Worm (Caenorhabditis elegans) whole organism, mixed stage, embryonic: ENCODE data around the gene C50E10.2.

Source experiments
- M03D4.4 ChIP-seq: sonication (generic microtip); optimal IDR thresholded peaks from 2 replicates; lab custom pipeline; 2017; ENCODE audit warnings: mild to moderate bottlenecking, missing genetic modification characterization, missing compliant biosample characterization
- blmp-1 ChIP-seq: fragments of 150-350 bp; optimal IDR thresholded peaks from 2 replicates; lab custom pipeline; 2014; ENCODE audit warnings: missing biosample characterization, missing genetic modification characterization
- ceh-39 ChIP-seq: fragments of 150-350 bp; optimal IDR thresholded peaks from 2 replicates; lab custom pipeline; 2014; ENCODE audit warnings: missing biosample characterization, missing genetic modification characterization
- ceh-83 ChIP-seq: fragments of 200-800 bp; sonication (Bioruptor generic); optimal IDR thresholded peaks from 2 replicates; lab custom pipeline; 2018; ENCODE audit warnings: mild to moderate bottlenecking, missing genetic modification characterization, missing compliant biosample characterization
- ces-1 ChIP-seq: fragments of 150-350 bp; optimal IDR thresholded peaks from 2 replicates; lab custom pipeline; 2014; ENCODE audit warnings: missing biosample characterization, missing genetic modification reagents, missing genetic modification characterization
- cnd-1 ChIP-seq: fragments of 200-800 bp; sonication (Bioruptor generic); optimal IDR thresholded peaks from 2 replicates; lab custom pipeline; 2018; ENCODE audit warnings: mild to moderate bottlenecking, missing genetic modification characterization, missing compliant biosample characterization
- elt-3 ChIP-seq: fragments of 150-350 bp; optimal IDR thresholded peaks from 2 replicates; lab custom pipeline; 2014; ENCODE audit warnings: missing biosample characterization, missing genetic modification characterization
- flh-1 ChIP-seq: fragments of 200-800 bp; sonication (Bioruptor generic); optimal IDR thresholded peaks from 2 replicates; lab custom pipeline; 2018; ENCODE audit warnings: mild to moderate bottlenecking, missing genetic modification characterization, moderate library complexity, missing compliant biosample characterization
- ham-2 ChIP-seq: fragments of 200-800 bp; sonication (Bioruptor generic); optimal IDR thresholded peaks from 2 replicates; lab custom pipeline; 2018; ENCODE audit warnings: mild to moderate bottlenecking, missing genetic modification characterization, missing compliant biosample characterization
- hlh-1 ChIP-seq: fragments of 150-350 bp; optimal IDR thresholded peaks from 2 replicates; lab custom pipeline; 2014; ENCODE audit warnings: missing biosample characterization, missing genetic modification reagents, missing genetic modification characterization
- lin-13 ChIP-seq: fragments of 150-350 bp; optimal IDR thresholded peaks from 2 replicates; lab custom pipeline; 2014; ENCODE audit warnings: missing biosample characterization, missing genetic modification characterization
- lin-32 ChIP-seq: fragments of 200-800 bp; sonication (Bioruptor generic); optimal IDR thresholded peaks from 2 replicates; lab custom pipeline; 2018; ENCODE audit warnings: mild to moderate bottlenecking, missing genetic modification characterization, missing compliant biosample characterization
- lsy-2 ChIP-seq: fragments of 150-350 bp; optimal IDR thresholded peaks from 2 replicates; lab custom pipeline; 2014; ENCODE audit warnings: missing biosample characterization, missing genetic modification characterization
- mab-5 ChIP-seq: fragments of 150-350 bp; optimal IDR thresholded peaks from 2 replicates; lab custom pipeline; 2014; ENCODE audit warnings: missing biosample characterization, missing genetic modification characterization
- mls-2 ChIP-seq: sonication (generic microtip); optimal IDR thresholded peaks from 2 replicates; lab custom pipeline; 2016; ENCODE audit warnings: mild to moderate bottlenecking, missing genetic modification characterization, moderate library complexity, missing compliant biosample characterization
- nhr-12 ChIP-seq: fragments of 150-350 bp; optimal IDR thresholded peaks from 2 replicates; lab custom pipeline; 2014; ENCODE audit warnings: missing biosample characterization, missing genetic modification characterization
- nhr-2 ChIP-seq: fragments of 150-350 bp; optimal IDR thresholded peaks from 2 replicates; lab custom pipeline; 2014; ENCODE audit warnings: missing biosample characterization, missing genetic modification characterization
- nhr-237 ChIP-seq: fragments of 150-350 bp; optimal IDR thresholded peaks from 2 replicates; lab custom pipeline; 2014; ENCODE audit warnings: missing biosample characterization, missing genetic modification characterization
- nhr-28 ChIP-seq: fragments of 150-350 bp; optimal IDR thresholded peaks from 2 replicates; lab custom pipeline; 2014; ENCODE audit warnings: missing biosample characterization, missing genetic modification characterization
- nhr-76 ChIP-seq: sonication (generic microtip); optimal IDR thresholded peaks from 2 replicates; lab custom pipeline; 2017; ENCODE audit warnings: missing biosample characterization, missing genetic modification characterization
- pha-4 ChIP-seq: fragments of 150-350 bp; optimal IDR thresholded peaks from 2 replicates; lab custom pipeline; 2018; ENCODE audit warnings: missing biosample characterization, missing genetic modification reagents, missing genetic modification characterization
- snpc-4 ChIP-seq: fragments of 150-350 bp; optimal IDR thresholded peaks from 2 replicates; lab custom pipeline; 2014; ENCODE audit warnings: missing biosample characterization, missing genetic modification characterization
- sptf-1 ChIP-seq: sonication (generic microtip); optimal IDR thresholded peaks from 2 replicates; lab custom pipeline; 2017; ENCODE audit warnings: mild to moderate bottlenecking, missing genetic modification characterization, moderate library complexity, missing compliant biosample characterization
- tbx-8 ChIP-seq: fragments of 200-800 bp; sonication (Bioruptor generic); optimal IDR thresholded peaks from 2 replicates; lab custom pipeline; 2018; ENCODE audit warnings: mild to moderate bottlenecking, missing genetic modification characterization, moderate library complexity, missing compliant biosample characterization
- unc-120 ChIP-seq: sonication (generic microtip); optimal IDR thresholded peaks from 2 replicates; lab custom pipeline; 2017; ENCODE audit warnings: missing genetic modification characterization, missing compliant biosample characterization; ENCODE audit not compliant: poor library complexity, severe bottlenecking
- unc-39 ChIP-seq: fragments of 150-350 bp; optimal IDR thresholded peaks from 2 replicates; lab custom pipeline; 2014; ENCODE audit warnings: missing biosample characterization, missing genetic modification characterization
- unc-62 ChIP-seq: fragments of 150-350 bp; optimal IDR thresholded peaks from 2 replicates; lab custom pipeline; 2014; ENCODE audit warnings: missing biosample characterization, missing genetic modification reagents, missing genetic modification characterization
- ztf-11 ChIP-seq: fragments of 150-350 bp; optimal IDR thresholded peaks from 2 replicates; lab custom pipeline; 2014; ENCODE audit warnings: missing biosample characterization, missing genetic modification characterization

The C50E10.2 gene

DNA sequence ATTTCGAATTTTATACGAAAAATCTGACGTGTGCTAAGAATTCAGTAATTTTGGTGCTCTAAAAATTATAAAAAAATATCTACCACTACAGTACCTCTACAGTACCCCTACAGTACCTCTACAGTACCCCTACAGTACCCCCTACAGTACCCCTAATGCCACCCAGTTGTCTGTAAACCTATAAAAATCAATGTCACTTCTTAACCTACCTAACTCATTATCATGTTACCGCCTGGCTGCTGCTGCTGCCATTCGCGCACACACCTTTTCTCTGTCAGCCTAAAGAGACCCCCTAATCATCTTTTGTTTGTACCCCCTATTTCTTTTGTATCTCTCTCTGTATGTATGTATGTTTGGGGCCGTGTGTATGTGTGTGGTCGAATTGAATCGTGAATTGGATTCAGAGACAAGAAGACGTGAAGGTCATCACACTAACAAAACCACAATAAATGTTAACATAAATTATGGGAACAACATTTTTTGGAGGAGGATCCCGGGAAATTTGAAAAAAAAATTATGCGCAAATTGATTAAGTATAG lies 41.3 kb upstream of the C50E10.2 start:
- no peak for TF ChIP-seq tbx-8
- peak; percentile 41 for TF ChIP-seq lsy-2 (tag; lab: Kevin White, UChicago)

DNA sequence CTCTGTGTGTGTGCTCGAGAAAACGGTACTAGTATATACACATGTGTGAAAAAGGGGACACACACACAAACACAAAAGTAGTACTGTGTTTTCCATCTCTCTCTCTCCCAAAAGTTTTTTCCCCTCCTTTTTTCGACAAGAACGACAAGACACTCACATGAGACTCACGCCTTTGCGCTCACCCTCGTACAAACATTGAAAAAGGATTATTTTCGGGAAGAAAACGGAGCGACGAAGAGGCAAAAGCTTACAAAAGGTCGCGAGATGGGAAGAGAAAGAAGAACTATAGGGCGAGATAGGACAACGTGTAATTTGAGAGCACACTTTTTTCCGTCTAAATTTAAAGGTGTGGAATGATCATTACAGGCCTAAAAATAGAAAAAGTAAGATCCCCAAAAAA lies 40.4 kb upstream of the C50E10.2 start:
- TF ChIP-seq unc-39 (tag; lab: Kevin White, UChicago) = no peak
- no peak for TF ChIP-seq M03D4.4 (tag; lab: Kevin White, UChicago)
- no peak for TF ChIP-seq unc-62 (GFP tag; lab: Kevin White, UChicago)
- no peak for TF ChIP-seq mab-5 (tag; lab: Kevin White, UChicago)
- TF ChIP-seq nhr-76 = no peak
- no peak for TF ChIP-seq lin-32 (GFP tag; lab: Kevin White, UChicago)
- no peak for TF ChIP-seq ceh-39 (tag; lab: Kevin White, UChicago)
- TF ChIP-seq, all 35 proteins: peak for 0

DNA sequence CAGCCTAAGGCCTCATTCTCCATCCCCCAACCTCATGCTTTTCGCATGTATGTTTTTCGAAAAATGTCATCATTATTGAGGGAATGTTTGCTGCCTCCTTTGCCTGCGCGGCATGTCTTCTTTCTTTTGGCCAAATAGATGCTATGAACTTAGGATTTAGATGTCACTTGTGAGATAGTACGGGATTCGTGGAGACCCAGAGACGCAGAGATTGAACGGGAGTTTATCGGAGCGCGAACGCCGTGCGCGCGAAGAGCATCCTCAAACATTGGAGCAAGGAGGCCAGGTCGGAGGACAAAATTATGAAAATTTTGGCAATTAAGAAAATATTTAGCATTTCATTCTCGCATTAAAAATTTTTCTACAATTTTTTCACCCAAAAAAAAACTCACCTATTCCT lies 39.4 kb upstream of the C50E10.2 start:
- TF ChIP-seq unc-120 (peak; percentile 18), pha-4 (tag; lab: Kevin White, UChicago) (peak; percentile 29), mls-2 (tag; lab: Kevin White, UChicago) (no peak)

DNA sequence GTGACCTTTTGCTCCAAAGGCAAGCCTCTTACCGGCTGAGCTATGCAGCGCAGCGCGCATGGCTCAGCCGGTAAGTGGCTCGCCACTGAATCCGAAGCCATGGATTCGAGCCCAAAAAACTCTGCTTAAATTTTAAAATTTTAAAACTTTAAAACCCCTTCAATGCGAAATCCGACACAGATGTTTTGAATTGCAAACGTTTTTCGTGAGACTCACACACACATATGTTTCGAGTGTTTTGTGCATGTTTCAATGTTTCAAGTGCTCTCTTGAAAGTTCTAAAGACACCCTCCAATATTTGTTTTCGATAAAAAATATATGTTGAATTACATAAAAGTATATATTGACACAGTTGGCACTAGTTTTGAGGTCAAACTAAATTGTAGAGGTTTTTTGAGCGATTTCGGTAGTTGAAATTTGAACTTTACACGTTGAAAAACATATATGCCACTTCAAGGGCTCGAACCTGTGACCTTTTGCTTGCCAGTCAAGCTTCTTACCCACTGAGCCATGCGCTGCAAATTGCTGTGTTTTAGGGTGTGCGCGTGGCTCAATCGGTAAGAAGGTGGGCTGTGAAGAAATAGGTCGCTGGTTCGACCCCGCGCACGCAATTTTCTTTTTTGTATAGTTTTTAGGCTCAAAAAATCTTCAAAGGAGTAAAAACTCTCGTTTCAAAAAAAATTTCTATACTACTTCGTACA lies 36.9 kb upstream of the C50E10.2 start:
- TF ChIP-seq flh-1 (GFP tag; lab: Kevin White, UChicago) = no peak
- no peak for TF ChIP-seq nhr-28 (tag; lab: Kevin White, UChicago)
- TF ChIP-seq ceh-39 (tag; lab: Kevin White, UChicago) = no peak
- TF ChIP-seq blmp-1 (tag; lab: Kevin White, UChicago) = no peak
- no peak for TF ChIP-seq snpc-4 (tag; lab: Kevin White, UChicago)

DNA sequence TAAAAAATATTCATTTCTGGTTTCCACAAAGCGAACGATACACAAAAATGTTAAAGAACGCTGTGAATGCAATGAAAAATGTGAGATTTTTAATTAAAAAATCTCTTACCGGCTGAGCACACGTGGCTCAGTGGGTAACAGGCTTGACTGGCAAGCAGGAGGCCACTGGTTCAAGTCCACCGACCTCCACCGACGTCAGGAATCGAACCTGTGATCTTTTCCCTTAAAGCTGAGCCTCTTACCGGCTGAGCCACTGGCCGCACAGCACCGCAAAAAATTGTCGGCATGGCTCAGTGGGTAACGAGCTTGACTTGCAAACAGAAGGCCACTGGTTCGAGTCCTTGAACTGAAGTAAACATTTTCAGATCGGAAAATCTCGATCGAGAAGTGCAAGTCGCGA lies 35.3 kb upstream of the C50E10.2 start, which contains the start of gene C44C11.6:
Gene C44C11.6, plus strand, starts transcription at position 23 of the 400 bp plus-strand sequence.
- TF ChIP-seq ceh-39 (tag; lab: Kevin White, UChicago) (no peak), sptf-1 (tag; lab: Kevin White, UChicago) (no peak)

DNA sequence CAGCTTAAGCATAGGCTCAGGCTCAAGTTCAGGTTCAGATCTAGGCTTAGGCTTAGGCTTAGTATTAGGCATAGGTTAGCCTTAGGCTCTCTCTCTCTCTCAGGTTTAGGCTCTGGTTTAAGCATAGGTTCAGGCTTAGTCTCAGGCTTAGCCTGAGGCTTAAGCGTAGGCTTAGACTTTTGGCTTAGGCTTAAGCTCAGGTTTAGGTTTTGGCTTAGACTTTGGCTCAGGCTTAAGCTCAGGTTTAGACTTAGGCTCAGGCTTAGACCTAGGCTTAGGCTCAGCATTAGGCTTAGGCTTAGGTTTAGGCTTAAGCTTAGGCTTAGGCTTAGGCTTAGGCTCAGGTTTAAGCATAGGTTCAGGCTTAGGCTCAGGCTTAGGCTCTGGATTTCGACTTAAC lies 34.2 kb upstream of the C50E10.2 start:
- TF ChIP-seq nhr-76 (no peak), cnd-1 (tag; lab: Kevin White, UChicago) (no peak), nhr-2 (tag; lab: Kevin White, UChicago) (no peak), ceh-83 (no peak), lin-32 (GFP tag; lab: Kevin White, UChicago) (no peak), ham-2 (GFP tag; lab: Kevin White, UChicago) (peak; percentile 30), hlh-1 (tag; lab: Kevin White, UChicago) (no peak), nhr-12 (tag; lab: Kevin White, UChicago) (no peak)

DNA sequence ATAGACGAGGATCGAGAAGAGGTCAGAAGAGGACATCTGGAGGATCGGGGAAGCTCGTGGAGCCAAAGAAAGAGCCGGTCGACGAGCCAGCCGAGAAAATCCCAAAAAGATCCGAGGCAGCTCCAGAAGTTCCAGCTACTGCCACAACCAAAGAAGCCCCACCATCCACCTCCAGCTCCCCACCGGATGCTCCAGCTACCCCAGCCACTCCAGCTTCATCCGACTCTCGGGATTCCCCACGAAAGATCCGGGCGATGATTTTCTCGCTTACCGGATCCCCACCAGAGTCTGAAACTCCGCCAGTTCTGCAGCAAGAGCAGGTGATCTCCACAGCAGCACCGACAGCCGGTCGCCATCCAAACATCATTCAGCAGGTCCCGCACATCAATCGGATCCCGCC lies 33.4 kb upstream of the C50E10.2 start:
- TF ChIP-seq unc-62 (GFP tag; lab: Kevin White, UChicago) (no peak), unc-39 (tag; lab: Kevin White, UChicago) (no peak), lin-13 (tag; lab: Kevin White, UChicago) (no peak), nhr-237 (no peak), mab-5 (tag; lab: Kevin White, UChicago) (no peak), blmp-1 (tag; lab: Kevin White, UChicago) (no peak), nhr-12 (tag; lab: Kevin White, UChicago) (no peak), ces-1 (GFP tag; lab: Kevin White, UChicago) (no peak), mls-2 (tag; lab: Kevin White, UChicago) (no peak), tbx-8 (no peak), elt-3 (tag; lab: Kevin White, UChicago) (no peak), flh-1 (GFP tag; lab: Kevin White, UChicago) (no peak), nhr-76 (no peak), M03D4.4 (tag; lab: Kevin White, UChicago) (no peak), nhr-28 (tag; lab: Kevin White, UChicago) (no peak), pha-4 (tag; lab: Kevin White, UChicago) (no peak), ztf-11 (tag; lab: Kevin White, UChicago) (no peak), nhr-2 (tag; lab: Kevin White, UChicago) (no peak)
